Fruit fly (Drosophila melanogaster) whole organism, embryonic: ENCODE data around the gene Mst89B.

Experiments used
- Aef1 ChIP-seq: fragments of 200-800 bp; sonication (Bioruptor generic); IDR thresholded peaks from 3 replicates; pipeline ENCODE4 v1.3.6; 2022; ENCODE audit warnings: missing biosample characterization, missing genetic modification characterization
- Atf6 ChIP-seq: fragments of 200-800 bp; sonication (Bioruptor generic); IDR thresholded peaks from 2 replicates; pipeline ENCODE4 v1.3.6; 2022; ENCODE audit warnings: missing biosample characterization, missing genetic modification characterization
- CG10267 ChIP-seq: fragments of 200-800 bp; sonication (Bioruptor generic); optimal IDR thresholded peaks from 2 replicates; lab custom pipeline; 2018; ENCODE audit warnings: missing biosample characterization, mild to moderate bottlenecking, missing genetic modification characterization, moderate library complexity
- CG10366 ChIP-seq: fragments of 200-800 bp; sonication (Bioruptor generic); IDR thresholded peaks from 2 replicates; pipeline ENCODE4 v1.3.6; 2022; ENCODE audit warnings: missing biosample characterization, missing genetic modification characterization
- CG10431 ChIP-seq: fragments of 200-800 bp; sonication (Bioruptor generic); optimal IDR thresholded peaks from 3 replicates; lab custom pipeline; 2018; ENCODE audit warnings: missing biosample characterization, mild to moderate bottlenecking, missing genetic modification characterization
- CG11456 ChIP-seq: fragments of 200-800 bp; sonication (Bioruptor generic); IDR thresholded peaks from 3 replicates; pipeline ENCODE4 v1.3.6; 2022; ENCODE audit warnings: missing biosample characterization, missing genetic modification characterization
- CG11504 ChIP-seq: fragments of 200-800 bp; sonication (Bioruptor generic); optimal IDR thresholded peaks from 3 replicates; lab custom pipeline; 2019; ENCODE audit warnings: missing biosample characterization, mild to moderate bottlenecking, missing genetic modification characterization, moderate library complexity
- CG15073 ChIP-seq: fragments of 200-800 bp; sonication (Bioruptor generic); optimal IDR thresholded peaks from 2 replicates; lab custom pipeline; 2016; ENCODE audit warnings: missing biosample characterization, missing genetic modification characterization
- CG1603 ChIP-seq: fragments of 200-800 bp; sonication (Bioruptor generic); optimal IDR thresholded peaks from 2 replicates; lab custom pipeline; 2019; ENCODE audit warnings: missing biosample characterization, mild to moderate bottlenecking, missing genetic modification characterization, moderate library complexity
- CG16863 ChIP-seq: fragments of 200-800 bp; sonication (Bioruptor generic); optimal IDR thresholded peaks from 3 replicates; lab custom pipeline; 2016; ENCODE audit warnings: missing biosample characterization, missing genetic modification characterization
- CG17186 ChIP-seq: fragments of 200-800 bp; sonication (Bioruptor generic); optimal IDR thresholded peaks from 3 replicates; lab custom pipeline; 2017; ENCODE audit warnings: missing biosample characterization, missing genetic modification reagents, missing genetic modification characterization
- CG18262 ChIP-seq: fragments of 200-800 bp; optimal IDR thresholded peaks from 3 replicates; lab custom pipeline; 2019; ENCODE audit warnings: missing biosample characterization, mild to moderate bottlenecking, missing genetic modification characterization, moderate library complexity
- CG2129 ChIP-seq: fragments of 200-800 bp; sonication (Bioruptor generic); IDR thresholded peaks from 2 replicates; pipeline ENCODE4 v1.3.6; 2022; ENCODE audit warnings: missing biosample characterization, missing genetic modification characterization; ENCODE audit not compliant: partially characterized antibody
- CG30020 ChIP-seq: fragments of 200-800 bp; optimal IDR thresholded peaks from 2 replicates; lab custom pipeline; 2019; ENCODE audit warnings: missing biosample characterization, mild to moderate bottlenecking, missing genetic modification characterization, moderate library complexity
- CG31365 ChIP-seq: fragments of 200-800 bp; sonication (Bioruptor generic); optimal IDR thresholded peaks from 2 replicates; lab custom pipeline; 2018; ENCODE audit warnings: missing biosample characterization, mild to moderate bottlenecking, missing genetic modification characterization
- CG31388 ChIP-seq: fragments of 200-800 bp; sonication (Bioruptor generic); optimal IDR thresholded peaks from 2 replicates; lab custom pipeline; 2016; ENCODE audit warnings: missing biosample characterization, missing genetic modification characterization
- CG3281 ChIP-seq: fragments of 200-800 bp; sonication (Bioruptor generic); optimal IDR thresholded peaks from 3 replicates; lab custom pipeline; 2017; ENCODE audit warnings: missing biosample characterization, mild to moderate bottlenecking, missing genetic modification characterization
- CG42726 ChIP-seq: fragments of 200-800 bp; sonication (Bioruptor generic); IDR thresholded peaks from 2 replicates; pipeline ENCODE4 v1.3.6; 2022; ENCODE audit warnings: missing biosample characterization, missing genetic modification characterization; ENCODE audit not compliant: partially characterized antibody
- CG4282 ChIP-seq: fragments of 200-800 bp; sonication (Bioruptor generic); optimal IDR thresholded peaks from 2 replicates; lab custom pipeline; 2016; ENCODE audit warnings: missing biosample characterization, missing genetic modification characterization
- CG4424 ChIP-seq: fragments of 200-800 bp; sonication (Bioruptor generic); optimal IDR thresholded peaks from 3 replicates; lab custom pipeline; 2016; ENCODE audit warnings: missing biosample characterization, missing genetic modification characterization
- CG5180 ChIP-seq: fragments of 200-800 bp; sonication (Bioruptor generic); optimal IDR thresholded peaks from 3 replicates; lab custom pipeline; 2017; ENCODE audit warnings: missing biosample characterization, missing genetic modification characterization, mild to moderate bottlenecking, moderate library complexity, missing genetic modification reagents
- CG5953 ChIP-seq: fragments of 200-800 bp; sonication (Bioruptor generic); IDR thresholded peaks from 2 replicates; pipeline ENCODE4 v1.3.6; 2022; ENCODE audit warnings: missing biosample characterization, missing genetic modification characterization
- CG8765 ChIP-seq: fragments of 200-800 bp; sonication (Bioruptor generic); IDR thresholded peaks from 2 replicates; pipeline ENCODE4 v1.3.6; 2022; ENCODE audit warnings: missing biosample characterization, missing genetic modification characterization
- CG9215 ChIP-seq: fragments of 200-800 bp; sonication (Bioruptor generic); IDR thresholded peaks from 2 replicates; pipeline ENCODE4 v1.3.6; 2022; ENCODE audit warnings: missing biosample characterization, missing genetic modification characterization
- Doc2 ChIP-seq: fragments of 200-800 bp; sonication (Bioruptor generic); IDR thresholded peaks from 2 replicates; pipeline ENCODE4 v1.3.6; 2022; ENCODE audit warnings: missing biosample characterization, missing genetic modification characterization
- Dp ChIP-seq: fragments of 200-800 bp; sonication (Bioruptor generic); optimal IDR thresholded peaks from 2 replicates; lab custom pipeline; 2018; ENCODE audit warnings: missing biosample characterization, mild to moderate bottlenecking, missing genetic modification characterization, moderate library complexity
- E2f1 ChIP-seq: fragments of 200-800 bp; sonication (Bioruptor generic); IDR thresholded peaks from 2 replicates; pipeline ENCODE4 v1.3.6; 2022; ENCODE audit warnings: missing biosample characterization, missing genetic modification characterization
- Ets97D ChIP-seq: fragments of 200-800 bp; sonication (Bioruptor generic); optimal IDR thresholded peaks from 3 replicates; lab custom pipeline; 2016; ENCODE audit warnings: missing biosample characterization, missing genetic modification characterization
- Hey ChIP-seq: fragments of 200-800 bp; sonication (Bioruptor generic); optimal IDR thresholded peaks from 3 replicates; lab custom pipeline; 2018; ENCODE audit warnings: missing biosample characterization, mild to moderate bottlenecking, missing genetic modification characterization
- Hr78 ChIP-seq, 2 experiments: fragments of 200-800 bp in 1 of 2; fragments of >200 bp in 1 of 2; sonication (Bioruptor generic) in 1 of 2; optimal IDR thresholded peaks; 2 replicates each; lab custom pipeline; 2017 to 2019; ENCODE audit warnings: missing biosample characterization in 2 of 2, missing genetic modification characterization in 2 of 2, mild to moderate bottlenecking in 1 of 2, moderate library complexity in 1 of 2
- Med ChIP-seq: fragments of 200-800 bp; sonication (Bioruptor generic); peaks from one replicate; lab custom pipeline; 2016; ENCODE audit warnings: missing biosample characterization, missing genetic modification characterization, mild to moderate bottlenecking, inconsistent platforms, moderate library complexity
- Rfx ChIP-seq: fragments of 200-800 bp; sonication (Bioruptor generic); IDR thresholded peaks from 2 replicates; pipeline ENCODE4 v1.3.6; 2022; ENCODE audit warnings: missing biosample characterization, missing genetic modification characterization
- ara ChIP-seq: fragments of 200-800 bp; sonication (Bioruptor generic); IDR thresholded peaks from 2 replicates; pipeline ENCODE4 v1.3.6; 2022; ENCODE audit warnings: missing biosample characterization, missing genetic modification characterization
- bowl ChIP-seq: fragments of 200-800 bp; sonication (Bioruptor generic); IDR thresholded peaks from 2 replicates; pipeline ENCODE4 v1.3.6; 2022; ENCODE audit warnings: missing biosample characterization, missing genetic modification characterization
- croc ChIP-seq: fragments of 200-800 bp; sonication (Bioruptor generic); conservative IDR thresholded peaks from 3 replicates; pipeline ENCODE4 v1.3.6; 2022; ENCODE audit warnings: missing biosample characterization, missing genetic modification characterization
- hb ChIP-seq: fragments of 200-800 bp; sonication (Bioruptor generic); IDR thresholded peaks from 3 replicates; pipeline ENCODE4 v1.3.6; 2022; ENCODE audit warnings: missing biosample characterization, missing genetic modification characterization; ENCODE audit not compliant: partially characterized antibody
- jigr1 ChIP-seq: fragments of 200-800 bp; sonication (Bioruptor generic); IDR thresholded peaks from 3 replicates; pipeline ENCODE4 v1.3.6; 2022; ENCODE audit warnings: missing biosample characterization, missing genetic modification characterization
- kay ChIP-seq: fragments of 200-800 bp; sonication (Bioruptor generic); optimal IDR thresholded peaks from 2 replicates; lab custom pipeline; 2016; ENCODE audit warnings: missing biosample characterization, missing genetic modification characterization
- lov ChIP-seq, 2 experiments: fragments of 200-800 bp in 1 of 2; fragments of >200 bp in 1 of 2; sonication (Bioruptor generic) in 1 of 2; IDR thresholded peaks in 1 of 2; optimal IDR thresholded peaks in 1 of 2; 2 replicates in 1 of 2; 3 replicates in 1 of 2; pipeline versions ENCODE4 v1.3.6 to Lab custom; 2017 to 2022; ENCODE audit warnings: missing biosample characterization in 1 of 2, missing genetic modification characterization in 1 of 2
- mam ChIP-seq: fragments of 200-800 bp; sonication (Bioruptor generic); optimal IDR thresholded peaks from 3 replicates; lab custom pipeline; 2016; ENCODE audit warnings: missing biosample characterization, missing genetic modification characterization
- nerfin-1 ChIP-seq: fragments of 200-800 bp; sonication (Bioruptor generic); optimal IDR thresholded peaks from 3 replicates; lab custom pipeline; 2019; ENCODE audit warnings: missing biosample characterization, mild to moderate bottlenecking, missing genetic modification characterization, moderate library complexity
- onecut ChIP-seq: fragments of 200-800 bp; sonication (Bioruptor generic); IDR thresholded peaks from 2 replicates; pipeline ENCODE4 v1.3.6; 2022; ENCODE audit warnings: missing biosample characterization, missing genetic modification characterization
- org-1 ChIP-seq: fragments of 200-800 bp; sonication (Bioruptor generic); optimal IDR thresholded peaks from 2 replicates; lab custom pipeline; 2017; ENCODE audit warnings: missing biosample characterization, missing genetic modification characterization
- pan ChIP-seq, 4 experiments: fragments of >200 bp in 3 of 4; fragments of 200-800 bp in 1 of 4; sonication (Bioruptor generic) in 1 of 4; optimal IDR thresholded peaks in 3 of 4; IDR thresholded peaks in 1 of 4; 2 replicates each; pipeline versions ENCODE4 v1.3.6 to Lab custom; 2017 to 2022; ENCODE audit warnings: missing biosample characterization in 2 of 4, missing genetic modification characterization in 2 of 4, mixed read lengths in 1 of 4
- shn ChIP-seq: fragments of 200-800 bp; sonication (Bioruptor generic); optimal IDR thresholded peaks from 3 replicates; lab custom pipeline; 2016; ENCODE audit warnings: missing biosample characterization, missing genetic modification characterization
- sob ChIP-seq: fragments of 200-800 bp; sonication (Bioruptor generic); IDR thresholded peaks from 2 replicates; pipeline ENCODE4 v1.3.6; 2022; ENCODE audit warnings: missing biosample characterization, missing genetic modification characterization
- tx ChIP-seq: fragments of 200-800 bp; sonication (Bioruptor generic); optimal IDR thresholded peaks from 2 replicates; lab custom pipeline; 2016; ENCODE audit warnings: missing biosample characterization, missing genetic modification characterization
- unpg ChIP-seq: fragments of 200-800 bp; sonication (Bioruptor generic); optimal IDR thresholded peaks from 3 replicates; lab custom pipeline; 2018; ENCODE audit warnings: missing biosample characterization, mild to moderate bottlenecking, missing genetic modification characterization, moderate library complexity
- wek ChIP-seq: fragments of 200-800 bp; sonication (Bioruptor generic); optimal IDR thresholded peaks from 3 replicates; lab custom pipeline; 2018; ENCODE audit warnings: missing biosample characterization, mild to moderate bottlenecking, missing genetic modification characterization, moderate library complexity

The Mst89B gene

DNA sequence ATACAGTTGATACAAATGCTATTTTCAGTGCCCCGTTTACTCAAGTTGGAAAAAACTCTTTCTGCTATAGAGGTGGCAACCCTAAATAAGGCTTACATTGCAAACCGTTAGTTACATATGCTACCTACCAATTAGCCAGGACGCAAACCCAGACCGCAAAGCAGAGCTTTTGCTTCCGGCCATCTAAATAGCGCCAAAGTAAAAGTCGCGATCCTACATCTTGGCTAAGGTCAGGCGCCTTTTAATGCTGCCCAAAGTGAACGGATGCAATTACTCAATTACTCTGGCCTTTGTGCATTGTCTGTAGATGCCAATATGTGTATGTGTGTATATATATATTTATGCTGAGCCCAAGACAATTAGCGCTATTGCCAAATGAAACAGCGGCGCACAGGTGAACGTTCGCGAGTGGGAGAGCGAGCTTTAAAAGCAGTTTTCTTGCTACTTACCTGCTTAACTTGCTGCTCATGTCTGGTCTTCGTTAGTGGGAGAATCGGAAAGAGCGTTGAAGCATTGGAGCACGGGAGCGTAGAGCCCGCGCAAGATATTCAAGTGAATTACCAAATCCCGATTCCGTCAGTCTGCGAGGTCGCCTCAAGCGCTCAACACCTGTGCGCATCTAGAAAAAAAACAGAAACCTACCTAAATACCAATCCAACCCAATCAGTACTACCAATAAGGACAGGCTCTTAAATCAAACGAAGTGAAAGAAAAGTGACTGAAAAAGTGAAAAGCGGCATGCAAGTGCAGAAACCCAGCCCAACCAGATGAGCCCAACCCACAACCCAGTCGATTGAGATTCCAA lies 38.6 kb downstream of the Mst89B start, which contains the start of gene Zip89B (continued):
- TF ChIP-seq croc (no peak), CG11456 (GFP tag; lab: Robert Waterston, UW) (no peak), CG42726 (GFP tag; lab: Robert Waterston, UW) (no peak), Ets97D (GFP tag; lab: Kevin White, UChicago) (peak; percentile 59), CG4282 (no peak), CG2129 (no peak), tx (GFP tag; lab: Kevin White, UChicago) (no peak), Hr78 (GFP tag; optimal IDR thresholded peaks at IDR 0.05; lab: Kevin White, UChicago) (peak in 1 of 2 experiments; percentile 1), pan (optimal IDR thresholded peaks at IDR 0.05; lab: Kevin White, UChicago) (no peak), pan (GFP tag; optimal IDR thresholded peaks at IDR 0.05 in 1 of 2, IDR thresholded peaks at IDR 0.05 in 1 of 2) (no peak), jigr1 (GFP tag; lab: Robert Waterston, UW) (no peak), CG4424 (GFP tag; lab: Kevin White, UChicago) (no peak), CG1603 (tag; lab: Kevin White, UChicago) (peak; percentile 34), onecut (GFP tag; lab: Robert Waterston, UW) (no peak), Med (GFP tag; lab: Kevin White, UChicago) (peak; percentile 76), org-1 (no peak), CG3281 (GFP tag; lab: Kevin White, UChicago) (no peak), CG17186 (GFP tag; lab: Kevin White, UChicago) (no peak), CG5953 (no peak), CG9215 (GFP tag; lab: Robert Waterston, UW) (no peak), CG31365 (tag; lab: Kevin White, UChicago) (peak; percentile 72), nerfin-1 (tag; lab: Kevin White, UChicago) (no peak), CG10366 (GFP tag; lab: Robert Waterston, UW) (no peak), CG8765 (no peak), ara (GFP tag; lab: Robert Waterston, UW) (no peak), CG31388 (GFP tag; lab: Kevin White, UChicago) (no peak), wek (no peak), Doc2 (GFP tag; lab: Robert Waterston, UW) (no peak), CG10267 (tag; lab: Kevin White, UChicago) (no peak), kay (GFP tag; lab: Kevin White, UChicago) (no peak), Aef1 (GFP tag; lab: Robert Waterston, UW) (no peak), CG11504 (tag; lab: Kevin White, UChicago) (no peak), Atf6 (GFP tag; lab: Robert Waterston, UW) (no peak), CG10431 (peak; percentile 20), CG5180 (GFP tag; lab: Kevin White, UChicago) (no peak), shn (GFP tag; lab: Kevin White, UChicago) (no peak), E2f1 (GFP tag; lab: Robert Waterston, UW) (no peak), CG18262 (no peak), CG30020 (tag; lab: Kevin White, UChicago) (no peak), Hey (no peak), unpg (no peak), bowl (GFP tag; lab: Robert Waterston, UW) (no peak), CG15073 (GFP tag; lab: Kevin White, UChicago) (no peak), mam (GFP tag; lab: Kevin White, UChicago) (no peak), Dp (peak; percentile 41), CG16863 (GFP tag; lab: Kevin White, UChicago) (no peak), sob (GFP tag; lab: Robert Waterston, UW) (0 out of 2 replicates have a peak, but pooled peaks have one; percentile 43), Rfx (GFP tag; lab: Robert Waterston, UW) (no peak; the same call in 1 of the 2 replicates), hb (no peak), lov (optimal IDR thresholded peaks at IDR 0.05; lab: Kevin White, UChicago) (no peak), lov (GFP tag; IDR thresholded peaks at IDR 0.05; lab: Robert Waterston, UW) (no peak)
